Worm (Caenorhabditis elegans) whole organism, L1 larva: ENCODE data around the gene atg-18.

Experiments used
- C04F5.9 ChIP-seq: sonication (generic microtip); optimal IDR thresholded peaks from 2 replicates; lab custom pipeline; 2016; ENCODE audit warnings: missing genetic modification characterization, missing compliant biosample characterization
- aha-1 ChIP-seq: fragments of 150-350 bp; optimal IDR thresholded peaks from 2 replicates; lab custom pipeline; 2014; ENCODE audit warnings: missing biosample characterization, missing genetic modification characterization
- aly-2 ChIP-seq: fragments of 150-350 bp; optimal IDR thresholded peaks from 2 replicates; lab custom pipeline; 2014; ENCODE audit warnings: missing biosample characterization, missing genetic modification characterization
- ama-1 ChIP-seq: fragments of 150-350 bp; optimal IDR thresholded peaks from 2 replicates; lab custom pipeline; 2014
- blmp-1 ChIP-seq: fragments of 150-350 bp; optimal IDR thresholded peaks from 2 replicates; lab custom pipeline; 2014; ENCODE audit warnings: missing biosample characterization, missing genetic modification characterization
- ceh-82 ChIP-seq, 3 experiments: fragments of 150-350 bp in 1 of 3; sonication (generic microtip) in 2 of 3; optimal IDR thresholded peaks; 2 replicates each; lab custom pipeline; 2014 to 2017; ENCODE audit warnings: missing biosample characterization in 3 of 3, missing genetic modification characterization in 3 of 3
- ceh-88 ChIP-seq: fragments of 200-800 bp; sonication (Bioruptor generic); IDR thresholded peaks from 2 replicates; pipeline ENCODE4 v1.3.6; 2022; ENCODE audit warnings: missing genetic modification characterization, missing compliant biosample characterization
- ceh-90 ChIP-seq: sonication (generic microtip); optimal IDR thresholded peaks from 2 replicates; lab custom pipeline; 2016; ENCODE audit warnings: missing genetic modification characterization, missing compliant biosample characterization
- ces-1 ChIP-seq: fragments of 150-350 bp; optimal IDR thresholded peaks from 2 replicates; lab custom pipeline; 2014; ENCODE audit warnings: missing biosample characterization, missing genetic modification reagents, missing genetic modification characterization
- dpl-1 ChIP-seq, 3 experiments: fragments of 150-350 bp in 2 of 3; sonication (generic microtip) in 1 of 3; optimal IDR thresholded peaks; 2 replicates each; lab custom pipeline; 2014 to 2017; ENCODE audit warnings: missing biosample characterization in 3 of 3, missing genetic modification characterization in 3 of 3, missing genetic modification reagents in 3 of 3
- dsc-1 ChIP-seq: sonication (generic microtip); optimal IDR thresholded peaks from 2 replicates; lab custom pipeline; 2016; ENCODE audit warnings: mild to moderate bottlenecking, missing genetic modification characterization, missing compliant biosample characterization
- efl-1 ChIP-seq, 4 experiments: fragments of 150-350 bp; optimal IDR thresholded peaks in 3 of 4; peaks in 1 of 4; 1 replicate in 1 of 4; 2 replicates in 3 of 4; lab custom pipeline; 2014; ENCODE audit warnings: missing biosample characterization in 2 of 4, missing genetic modification characterization in 2 of 4, missing genetic modification reagents in 2 of 4
- efl-3 ChIP-seq: fragments of 200-800 bp; sonication (Bioruptor generic); optimal IDR thresholded peaks from 2 replicates; lab custom pipeline; 2018; ENCODE audit warnings: mild to moderate bottlenecking, missing genetic modification characterization, missing compliant biosample characterization
- egl-13 ChIP-seq: sonication (generic microtip); optimal IDR thresholded peaks from 2 replicates; lab custom pipeline; 2016; ENCODE audit warnings: missing genotype, missing genetic modification reagents, missing genetic modification characterization, missing compliant biosample characterization
- egl-27 ChIP-seq, 2 experiments: fragments of 150-350 bp in 1 of 2; sonication (generic microtip); optimal IDR thresholded peaks; 3 replicates each; lab custom pipeline; 2017 to 2018; ENCODE audit warnings: missing biosample characterization in 2 of 2, missing genetic modification characterization in 2 of 2, missing genetic modification reagents in 2 of 2
- elt-3 ChIP-seq, 6 experiments: fragments of 150-350 bp in 1 of 6; sonication (generic microtip); optimal IDR thresholded peaks; 2 replicates each; lab custom pipeline; 2017 to 2018; ENCODE audit warnings: missing biosample characterization in 6 of 6, missing genetic modification characterization in 6 of 6, inconsistent platforms in 1 of 6
- ets-5 ChIP-seq: fragments of 200-800 bp; sonication (Bioruptor generic); IDR thresholded peaks from 2 replicates; pipeline ENCODE4 v1.3.6; 2022; ENCODE audit warnings: missing genetic modification characterization, missing compliant biosample characterization
- fkh-4 ChIP-seq: sonication (generic microtip); optimal IDR thresholded peaks from 2 replicates; lab custom pipeline; 2016; ENCODE audit warnings: missing compliant biosample characterization, missing genetic modification characterization, borderline replicate concordance
- fkh-8 ChIP-seq: sonication (generic microtip); optimal IDR thresholded peaks from 2 replicates; lab custom pipeline; 2016; ENCODE audit warnings: mild to moderate bottlenecking, missing genetic modification characterization, missing compliant biosample characterization
- fos-1 ChIP-seq: fragments of 150-350 bp; optimal IDR thresholded peaks from 2 replicates; lab custom pipeline; 2014; ENCODE audit warnings: missing biosample characterization, missing genetic modification characterization
- hpl-2 ChIP-seq: fragments of 150-350 bp; optimal IDR thresholded peaks from 2 replicates; lab custom pipeline; 2014; ENCODE audit warnings: missing biosample characterization, missing genetic modification reagents, missing genetic modification characterization
- jun-1 ChIP-seq: fragments of 150-350 bp; optimal IDR thresholded peaks from 2 replicates; lab custom pipeline; 2014; ENCODE audit warnings: missing biosample characterization, missing genetic modification reagents, missing genetic modification characterization
- lin-14 ChIP-seq: fragments of 200-800 bp; sonication (Bioruptor generic); optimal IDR thresholded peaks from 2 replicates; lab custom pipeline; 2018; ENCODE audit warnings: mild to moderate bottlenecking, missing genetic modification characterization, moderate library complexity, missing compliant biosample characterization
- lir-3 ChIP-seq: sonication (generic microtip); optimal IDR thresholded peaks from 2 replicates; lab custom pipeline; 2016; ENCODE audit warnings: mild to moderate bottlenecking, missing genetic modification characterization, moderate library complexity, missing compliant biosample characterization; ENCODE audit not compliant: poor library complexity
- lsy-2 ChIP-seq, 2 experiments: fragments of 150-350 bp; optimal IDR thresholded peaks; 2 replicates each; lab custom pipeline; 2014; ENCODE audit warnings: missing biosample characterization in 2 of 2, missing genetic modification characterization in 2 of 2
- mep-1 ChIP-seq: fragments of 150-350 bp; optimal IDR thresholded peaks from 2 replicates; lab custom pipeline; 2014; ENCODE audit warnings: missing biosample characterization, missing genetic modification characterization
- nhr-12 ChIP-seq: sonication (generic microtip); optimal IDR thresholded peaks from 2 replicates; lab custom pipeline; 2017; ENCODE audit warnings: missing biosample characterization, missing genetic modification characterization
- nhr-19 ChIP-seq: fragments of 200-800 bp; sonication (Bioruptor generic); conservative IDR thresholded peaks from 2 replicates; pipeline ENCODE4 v1.3.6; 2022; ENCODE audit warnings: missing genetic modification characterization, missing compliant biosample characterization
- nhr-237 ChIP-seq: fragments of 150-350 bp; optimal IDR thresholded peaks from 2 replicates; lab custom pipeline; 2014; ENCODE audit warnings: missing biosample characterization, missing genetic modification characterization
- nhr-28 ChIP-seq: fragments of 150-350 bp; optimal IDR thresholded peaks from 2 replicates; lab custom pipeline; 2014; ENCODE audit warnings: missing biosample characterization, missing genetic modification characterization
- nhr-76 ChIP-seq: sonication (generic microtip); optimal IDR thresholded peaks from 2 replicates; lab custom pipeline; 2017; ENCODE audit warnings: missing biosample characterization, missing genetic modification characterization
- nhr-77 ChIP-seq: fragments of 150-350 bp; optimal IDR thresholded peaks from 2 replicates; lab custom pipeline; 2014; ENCODE audit warnings: missing biosample characterization, missing genetic modification characterization
- nhr-84 ChIP-seq: sonication (generic microtip); optimal IDR thresholded peaks from 2 replicates; lab custom pipeline; 2017; ENCODE audit warnings: missing biosample characterization, missing genetic modification characterization
- nhr-85 ChIP-seq: sonication (generic microtip); peaks from one replicate; lab custom pipeline; 2016; ENCODE audit warnings: missing genetic modification characterization, inconsistent platforms, missing compliant biosample characterization
- nhr-90 ChIP-seq: sonication (generic microtip); optimal IDR thresholded peaks from 2 replicates; lab custom pipeline; 2016; ENCODE audit warnings: mild to moderate bottlenecking, missing genetic modification characterization, missing compliant biosample characterization; ENCODE audit not compliant: poor library complexity
- pag-3 ChIP-seq: sonication (generic microtip); optimal IDR thresholded peaks from 2 replicates; lab custom pipeline; 2017; ENCODE audit warnings: missing genetic modification characterization, mild to moderate bottlenecking, missing compliant biosample characterization, antibody characterized with exemption, borderline replicate concordance; ENCODE audit not compliant: insufficient read depth
- rnt-1 ChIP-seq: sonication (generic microtip); optimal IDR thresholded peaks from 2 replicates; lab custom pipeline; 2016; ENCODE audit warnings: mild to moderate bottlenecking, missing genetic modification characterization, moderate library complexity, missing compliant biosample characterization
- sptf-1 ChIP-seq: fragments of 150-350 bp; optimal IDR thresholded peaks from 2 replicates; lab custom pipeline; 2014; ENCODE audit warnings: missing biosample characterization, missing genetic modification characterization
- swsn-7 ChIP-seq: sonication (generic microtip); optimal IDR thresholded peaks from 2 replicates; lab custom pipeline; 2016; ENCODE audit warnings: missing genetic modification characterization, missing compliant biosample characterization
- tbx-2 ChIP-seq: sonication (generic microtip); optimal IDR thresholded peaks from 2 replicates; lab custom pipeline; 2016; ENCODE audit warnings: missing genetic modification characterization, missing compliant biosample characterization
- tlp-1 ChIP-seq: fragments of 150-350 bp; optimal IDR thresholded peaks from 2 replicates; lab custom pipeline; 2014; ENCODE audit warnings: missing biosample characterization, missing genetic modification characterization
- unc-30 ChIP-seq: sonication (generic microtip); optimal IDR thresholded peaks from 2 replicates; lab custom pipeline; 2017; ENCODE audit warnings: missing biosample characterization, missing genetic modification characterization
- unc-86 ChIP-seq: sonication (generic microtip); optimal IDR thresholded peaks from 2 replicates; lab custom pipeline; 2016; ENCODE audit warnings: missing genetic modification characterization, missing compliant biosample characterization
- xbp-1 ChIP-seq: sonication (generic microtip); optimal IDR thresholded peaks from 2 replicates; lab custom pipeline; 2016; ENCODE audit warnings: missing genetic modification characterization, missing compliant biosample characterization
- zip-4 ChIP-seq: fragments of 200-800 bp; sonication (Bioruptor generic); optimal IDR thresholded peaks from 2 replicates; lab custom pipeline; 2018; ENCODE audit warnings: mild to moderate bottlenecking, missing genetic modification characterization, moderate library complexity, missing compliant biosample characterization
- ztf-11 ChIP-seq, 2 experiments: sonication (generic microtip); optimal IDR thresholded peaks; 2 replicates each; lab custom pipeline; 2016 to 2017; ENCODE audit warnings: missing genetic modification characterization in 2 of 2, missing biosample characterization in 1 of 2, missing compliant biosample characterization in 1 of 2

The atg-18 gene

DNA sequence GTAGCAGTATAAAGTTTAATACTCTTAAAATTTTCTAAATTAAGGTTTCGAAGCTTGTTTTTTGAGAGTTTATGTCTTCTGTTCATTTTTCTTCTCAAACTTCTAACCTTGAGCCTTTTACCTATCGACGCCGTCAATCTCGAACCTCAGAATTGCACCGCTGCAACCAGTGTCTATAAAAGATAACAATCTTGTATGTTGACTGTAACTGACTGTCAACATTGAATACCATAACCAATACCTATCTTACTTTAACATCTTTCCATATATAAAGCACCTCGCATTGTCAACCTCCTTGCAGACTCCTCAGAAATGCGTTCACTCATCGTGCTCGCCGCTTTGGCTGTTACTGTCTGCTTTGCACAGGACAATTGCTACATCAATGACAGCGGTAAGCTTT lies 12.4 kb downstream of the atg-18 start, which contains the start of gene grd-5:
TSS of gene grd-5 (plus strand) at position 295 of the 400 bp plus-strand sequence.
- TF ChIP-seq fkh-4 (tag; lab: Kevin White, UChicago) (no peak), nhr-19 (no peak), nhr-85 (tag; lab: Kevin White, UChicago) (peak; percentile 79), lin-14 (peak; percentile 38), nhr-90 (tag; lab: Kevin White, UChicago) (no peak), rnt-1 (tag; lab: Kevin White, UChicago) (peak; percentile 8), egl-13 (tag; lab: Kevin White, UChicago) (no peak), nhr-28 (tag; lab: Kevin White, UChicago) (no peak), dpl-1 (GFP tag; optimal IDR thresholded peaks at IDR 0.05; lab: Kevin White, UChicago) (no peak)

DNA sequence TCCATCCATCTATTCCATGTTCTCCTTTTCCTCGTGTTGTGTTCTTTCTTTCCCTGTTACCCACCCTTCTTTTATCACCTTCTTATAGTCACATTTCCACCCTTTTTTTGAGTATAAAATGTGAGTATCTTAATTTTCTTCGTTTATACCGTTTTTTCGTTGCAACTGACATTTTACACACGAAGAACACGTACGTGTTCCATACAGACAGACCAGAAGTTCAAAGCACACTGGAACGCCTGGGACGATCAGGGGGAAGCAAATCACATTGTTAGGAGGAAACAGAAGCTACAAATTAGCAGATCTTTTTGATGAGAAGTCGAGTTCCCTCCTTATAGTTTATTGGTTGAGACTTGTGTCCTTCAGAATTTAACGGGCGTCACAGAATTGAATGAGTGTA lies 15.4 kb downstream of the atg-18 start:
- no peak for TF ChIP-seq egl-27 (tag; optimal IDR thresholded peaks at IDR 0.05; lab: Kevin White, UChicago)
- TF ChIP-seq xbp-1 (tag; lab: Kevin White, UChicago) = no peak
- no peak for TF ChIP-seq ets-5
- no peak for TF ChIP-seq hpl-2 (GFP tag; lab: Kevin White, UChicago)
- no peak for TF ChIP-seq C04F5.9 (tag; lab: Kevin White, UChicago)
- TF ChIP-seq fkh-4 (tag; lab: Kevin White, UChicago) = no peak
- no peak for TF ChIP-seq dpl-1 (GFP tag; optimal IDR thresholded peaks at IDR 0.05; lab: Kevin White, UChicago)
- TF ChIP-seq zip-4 (GFP tag; lab: Kevin White, UChicago) = no peak
- TF ChIP-seq efl-1 (optimal IDR thresholded peaks at IDR 0.05; lab: Kevin White, UChicago) = no peak
- TF ChIP-seq efl-1 (GFP tag; optimal IDR thresholded peaks at IDR 0.05 in 1 of 2; lab: Kevin White, UChicago) = peak in 1 of 2 experiments; percentile 89
- no peak for TF ChIP-seq ceh-88 (GFP tag; lab: Robert Waterston, UW)
- TF ChIP-seq swsn-7 (tag; lab: Kevin White, UChicago) = no peak
- peak; percentile 13 for TF ChIP-seq aly-2 (tag; lab: Kevin White, UChicago)
- TF ChIP-seq lsy-2 (tag; optimal IDR thresholded peaks at IDR 0.05; lab: Kevin White, UChicago) = no peak
- TF ChIP-seq efl-3 = no peak
- no peak for TF ChIP-seq fkh-8 (tag; lab: Kevin White, UChicago)
- TF ChIP-seq pag-3 (tag; lab: Kevin White, UChicago) = no peak
- TF ChIP-seq blmp-1 (tag; lab: Kevin White, UChicago) = no peak
- TF ChIP-seq, all 84 proteins: peak for 2

ce11 chrV:8610633-8611404 lies 20.3 kb downstream of the atg-18 start, which contains the start of gene fip-4:
TSS of gene fip-4 (minus strand) at chrV:8611268.
- TF ChIP-seq fkh-4 (tag; lab: Kevin White, UChicago) (no peak), sptf-1 (no peak), nhr-90 (tag; lab: Kevin White, UChicago) (peak; percentile 26), ces-1 (GFP tag; lab: Kevin White, UChicago) (no peak), ceh-90 (tag; lab: Kevin White, UChicago) (no peak), tlp-1 (tag; lab: Kevin White, UChicago) (no peak), nhr-12 (no peak), unc-30 (no peak), nhr-84 (tag; lab: Kevin White, UChicago) (no peak), xbp-1 (tag; lab: Kevin White, UChicago) (no peak), pag-3 (tag; lab: Kevin White, UChicago) (no peak), nhr-77 (tag; lab: Kevin White, UChicago) (no peak), nhr-76 (tag; lab: Kevin White, UChicago) (no peak), egl-27 (tag; optimal IDR thresholded peaks at IDR 0.05; lab: Kevin White, UChicago) (no peak), dsc-1 (tag; lab: Kevin White, UChicago) (no peak), lin-14 (peak; percentile 83), elt-3 (tag; optimal IDR thresholded peaks at IDR 0.05; lab: Kevin White, UChicago) (peak in 3 of 6 experiments; percentile 7 to 75 (median 49)), nhr-237 (tag; lab: Kevin White, UChicago) (no peak), ztf-11 (tag; optimal IDR thresholded peaks at IDR 0.05; lab: Kevin White, UChicago) (peak in 1 of 2 experiments; percentile 2), mep-1 (peak; percentile 24), ama-1 (lab: Kevin White, UChicago) (no peak), ceh-82 (tag; optimal IDR thresholded peaks at IDR 0.05; lab: Kevin White, UChicago) (peak in 1 of 3 experiments; percentile 29), fos-1 (no peak), dpl-1 (GFP tag; optimal IDR thresholded peaks at IDR 0.05; lab: Kevin White, UChicago) (peak in 1 of 3 experiments; percentile 2), lir-3 (no peak), unc-86 (tag; lab: Kevin White, UChicago) (no peak), jun-1 (tag; lab: Kevin White, UChicago) (no peak), tbx-2 (tag; lab: Kevin White, UChicago) (no peak), aha-1 (tag; lab: Kevin White, UChicago) (no peak)
